Worm (Caenorhabditis elegans): Measurements from ENCODE around the gene R07E4.1.

R07E4.1 gene

ce11 chrX:5953174-5953573 is 5.7 kb upstream of the R07E4.1 start, which contains the start of the genes R07E4.5 and R07E4.3 (continued):
- peak; percentile 63 for TF ChIP-seq rbr-2 (tag; optimal IDR thresholded peaks at IDR 0.05)
- peak; percentile 95 for TF ChIP-seq lin-38 (GFP tag; IDR thresholded peaks at IDR 0.05)
- no peak for TF ChIP-seq dmd-9 (GFP tag; IDR thresholded peaks at IDR 0.05)
- TF ChIP-seq dve-1 (tag; optimal IDR thresholded peaks at IDR 0.05; ENCODE audit: insufficient read depth), result peak; percentile 68
- peak; percentile 73 for TF ChIP-seq hlh-30 (tag; optimal IDR thresholded peaks at IDR 0.05; ENCODE audit: insufficient read depth)
- TF ChIP-seq lsy-2 (tag; optimal IDR thresholded peaks at IDR 0.05), result peak in 1 of 2 experiments; percentile 83
- peak; percentile 72 for TF ChIP-seq hmg-1.1 (GFP tag; IDR thresholded peaks at IDR 0.05)
- no peak for TF ChIP-seq zip-2 (tag; optimal IDR thresholded peaks at IDR 0.05)
- peak; percentile 89 for TF ChIP-seq aha-1 (tag)
- peak; percentile 23; the same call in 1 of the 2 replicates for TF ChIP-seq dmd-6 (GFP tag; IDR thresholded peaks at IDR 0.05)
- TF ChIP-seq ceh-32 (tag; optimal IDR thresholded peaks at IDR 0.05; ENCODE audit: poor library complexity), result no peak
- TF ChIP-seq mdl-1 (tag; optimal IDR thresholded peaks at IDR 0.05), result peak in 1 of 2 experiments; percentile 6
- TF ChIP-seq lin-39 (tag; optimal IDR thresholded peaks at IDR 0.05), result no peak
- TF ChIP-seq unc-62 (GFP tag; optimal IDR thresholded peaks at IDR 0.05 in 1 of 2), result peak in 1 of 2 experiments; percentile 90
- no peak for TF ChIP-seq unc-62 (tag; optimal IDR thresholded peaks at IDR 0.05)
- peak; percentile 53 for TF ChIP-seq nhr-11 (tag; optimal IDR thresholded peaks at IDR 0.05)
- TF ChIP-seq ztf-11 (tag; optimal IDR thresholded peaks at IDR 0.05), result no peak
- peak; percentile 58 for TF ChIP-seq nhr-6 (tag; optimal IDR thresholded peaks at IDR 0.05)

- no peak for TF ChIP-seq duxl-1 (tag; optimal IDR thresholded peaks at IDR 0.05; ENCODE audit: poor library complexity)
- TF ChIP-seq unc-62 (GFP tag; optimal IDR thresholded peaks at IDR 0.05 in 1 of 2), result peak in 1 of 2 experiments; percentile 93
- no peak for TF ChIP-seq unc-62 (tag; optimal IDR thresholded peaks at IDR 0.05)
- TF ChIP-seq aha-1 (tag), result peak; percentile 73
Observed at ce11 chrX:5956130-5956529, 2.8 kb upstream of the R07E4.1 start.

ce11 chrX:5960872-5961271 is 2.0 kb downstream of the R07E4.1 start:
- TF ChIP-seq daf-16 (GFP tag; optimal IDR thresholded peaks at IDR 0.05) (peak in 1 of 2 experiments; percentile 65), daf-16 (tag; optimal IDR thresholded peaks at IDR 0.05) (peak; percentile 10), tra-1 (GFP tag; IDR thresholded peaks at IDR 0.05) (no peak), nhr-28 (tag; optimal IDR thresholded peaks at IDR 0.05) (peak; percentile 45), dmd-9 (GFP tag; IDR thresholded peaks at IDR 0.05) (no peak), unc-62 (GFP tag; optimal IDR thresholded peaks at IDR 0.05 in 1 of 2) (peak in 1 of 2 experiments; percentile 64), unc-62 (tag; optimal IDR thresholded peaks at IDR 0.05) (no peak), pqm-1 (tag; optimal IDR thresholded peaks at IDR 0.05) (peak; percentile 9)

ce11 chrX:5962560-5962959 is 3.6 kb downstream of the R07E4.1 start:
- no peak for TF ChIP-seq Y75B8A.6 (GFP tag; IDR thresholded peaks at IDR 0.05)
- no peak for TF ChIP-seq spr-3 (GFP tag; optimal IDR thresholded peaks at IDR 0.05)
- no peak for TF ChIP-seq skn-1 (tag; optimal IDR thresholded peaks at IDR 0.05)
- no peak for TF ChIP-seq set-16 (GFP tag; IDR thresholded peaks at IDR 0.05)
- no peak for TF ChIP-seq ZK337.2 (GFP tag; IDR thresholded peaks at IDR 0.05)
- no peak for TF ChIP-seq nhr-48 (tag; optimal IDR thresholded peaks at IDR 0.05)
- no peak for TF ChIP-seq lir-3 (tag; optimal IDR thresholded peaks at IDR 0.05)
- no peak for TF ChIP-seq mdl-1 (tag; optimal IDR thresholded peaks at IDR 0.05)
- peak; percentile 56 for TF ChIP-seq hlh-11 (tag; optimal IDR thresholded peaks at IDR 0.05)
- TF ChIP-seq ceh-20 (GFP tag; IDR thresholded peaks at IDR 0.05), result no peak
- TF ChIP-seq nhr-77 (tag; optimal IDR thresholded peaks at IDR 0.05), result no peak
- no peak for TF ChIP-seq daf-12 (tag; optimal IDR thresholded peaks at IDR 0.05)
- TF ChIP-seq vab-7 (GFP tag; IDR thresholded peaks at IDR 0.05), result no peak
- TF ChIP-seq madf-5 (GFP tag; IDR thresholded peaks at IDR 0.05), result no peak
- no peak for TF ChIP-seq hif-1 (tag; optimal IDR thresholded peaks at IDR 0.05)
- TF ChIP-seq fos-1 (tag; optimal IDR thresholded peaks at IDR 0.05), result no peak
- TF ChIP-seq zip-11 (GFP tag; IDR thresholded peaks at IDR 0.05), result no peak
- peak; percentile 45; the same call in 1 of the 2 replicates for TF ChIP-seq tra-1 (GFP tag; IDR thresholded peaks at IDR 0.05)
- peak; percentile 39 for TF ChIP-seq nhr-28 (tag; optimal IDR thresholded peaks at IDR 0.05)
- peak; percentile 74 for TF ChIP-seq dmd-6 (GFP tag; IDR thresholded peaks at IDR 0.05)
- no peak for TF ChIP-seq aha-1 (tag)
- TF ChIP-seq ceh-32 (tag; optimal IDR thresholded peaks at IDR 0.05; ENCODE audit: poor library complexity), result no peak
- TF ChIP-seq dve-1 (tag; optimal IDR thresholded peaks at IDR 0.05; ENCODE audit: insufficient read depth), result peak; percentile 70
- TF ChIP-seq ceh-82 (tag; optimal IDR thresholded peaks at IDR 0.05), result no peak
- TF ChIP-seq mxl-3 (GFP tag; optimal IDR thresholded peaks at IDR 0.05), result no peak
- no peak for TF ChIP-seq zfp-2 (tag; optimal IDR thresholded peaks at IDR 0.05)
- no peak for TF ChIP-seq F10B5.3 (tag; optimal IDR thresholded peaks at IDR 0.05)
- no peak for TF ChIP-seq ztf-11 (tag; optimal IDR thresholded peaks at IDR 0.05)
- TF ChIP-seq lin-15B (tag; optimal IDR thresholded peaks at IDR 0.05), result no peak

Data from whole organism, L4 larva.